Worm (Caenorhabditis elegans) whole organism, mixed stage, embryonic: ENCODE measurements around the gene C35B1.5.

Experiments
- blmp-1 ChIP-seq: fragments of 150-350 bp; optimal IDR thresholded peaks from 2 replicates; lab custom pipeline; 2014; ENCODE audit warnings: missing biosample characterization, missing genetic modification characterization
- ceh-39 ChIP-seq: fragments of 150-350 bp; optimal IDR thresholded peaks from 2 replicates; lab custom pipeline; 2014; ENCODE audit warnings: missing biosample characterization, missing genetic modification characterization
- ces-1 ChIP-seq: fragments of 150-350 bp; optimal IDR thresholded peaks from 2 replicates; lab custom pipeline; 2014; ENCODE audit warnings: missing biosample characterization, missing genetic modification reagents, missing genetic modification characterization
- ham-2 ChIP-seq: fragments of 200-800 bp; sonication (Bioruptor generic); optimal IDR thresholded peaks from 2 replicates; lab custom pipeline; 2018; ENCODE audit warnings: mild to moderate bottlenecking, missing genetic modification characterization, missing compliant biosample characterization
- lin-13 ChIP-seq: fragments of 150-350 bp; optimal IDR thresholded peaks from 2 replicates; lab custom pipeline; 2014; ENCODE audit warnings: missing biosample characterization, missing genetic modification characterization
- lsy-2 ChIP-seq: fragments of 150-350 bp; optimal IDR thresholded peaks from 2 replicates; lab custom pipeline; 2014; ENCODE audit warnings: missing biosample characterization, missing genetic modification characterization
- mab-5 ChIP-seq: fragments of 150-350 bp; optimal IDR thresholded peaks from 2 replicates; lab custom pipeline; 2014; ENCODE audit warnings: missing biosample characterization, missing genetic modification characterization
- mls-2 ChIP-seq: sonication (generic microtip); optimal IDR thresholded peaks from 2 replicates; lab custom pipeline; 2016; ENCODE audit warnings: mild to moderate bottlenecking, missing genetic modification characterization, moderate library complexity, missing compliant biosample characterization
- nhr-76 ChIP-seq: sonication (generic microtip); optimal IDR thresholded peaks from 2 replicates; lab custom pipeline; 2017; ENCODE audit warnings: missing biosample characterization, missing genetic modification characterization
- unc-120 ChIP-seq: sonication (generic microtip); optimal IDR thresholded peaks from 2 replicates; lab custom pipeline; 2017; ENCODE audit warnings: missing genetic modification characterization, missing compliant biosample characterization; ENCODE audit not compliant: poor library complexity, severe bottlenecking
- unc-39 ChIP-seq: fragments of 150-350 bp; optimal IDR thresholded peaks from 2 replicates; lab custom pipeline; 2014; ENCODE audit warnings: missing biosample characterization, missing genetic modification characterization
- unc-62 ChIP-seq: fragments of 150-350 bp; optimal IDR thresholded peaks from 2 replicates; lab custom pipeline; 2014; ENCODE audit warnings: missing biosample characterization, missing genetic modification reagents, missing genetic modification characterization
- ztf-11 ChIP-seq: fragments of 150-350 bp; optimal IDR thresholded peaks from 2 replicates; lab custom pipeline; 2014; ENCODE audit warnings: missing biosample characterization, missing genetic modification characterization

- no peak for TF ChIP-seq unc-39 (tag; lab: Kevin White, UChicago)
- no peak for TF ChIP-seq blmp-1 (tag; lab: Kevin White, UChicago)
- no peak for TF ChIP-seq lsy-2 (tag; lab: Kevin White, UChicago)
- TF ChIP-seq unc-120 (tag; lab: Kevin White, UChicago), result no peak
- TF ChIP-seq unc-62, result no peak
- TF ChIP-seq mab-5 (tag; lab: Kevin White, UChicago), result no peak
- TF ChIP-seq ztf-11 (tag; lab: Kevin White, UChicago), result no peak
- no peak for TF ChIP-seq lin-13 (tag; lab: Kevin White, UChicago)
- no peak for TF ChIP-seq mls-2 (tag; lab: Kevin White, UChicago)
- TF ChIP-seq ces-1, result no peak
- no peak for TF ChIP-seq nhr-76
- no peak for TF ChIP-seq ceh-39 (tag; lab: Kevin White, UChicago)
- TF ChIP-seq ham-2 (GFP tag; lab: Kevin White, UChicago), result no peak
These were observed 33.4 kb upstream of the C35B1.5 start, which contains the start of gene drd-50 for ce11 chrIV:4117432-4117831.
